Worm (Caenorhabditis elegans) whole organism, L2 larva: ENCODE measurements around the gene srt-42.

Experiments used
- C34F6.9 ChIP-seq: fragments of 150-350 bp; optimal IDR thresholded peaks from 2 replicates; lab custom pipeline; 2014; ENCODE audit warnings: missing biosample characterization, missing genetic modification characterization
- ZK546.5 ChIP-seq: sonication (generic microtip); optimal IDR thresholded peaks from 2 replicates; lab custom pipeline; 2017; ENCODE audit warnings: missing biosample characterization, missing genetic modification characterization
- alr-1 ChIP-seq: fragments of 150-350 bp; optimal IDR thresholded peaks from 2 replicates; lab custom pipeline; 2014; ENCODE audit warnings: missing biosample characterization, missing genetic modification characterization
- ama-1 ChIP-seq: fragments of 150-350 bp; optimal IDR thresholded peaks from 2 replicates; lab custom pipeline; 2018; ENCODE audit warnings: inconsistent platforms
- blmp-1 ChIP-seq: sonication (generic microtip); optimal IDR thresholded peaks from 2 replicates; lab custom pipeline; 2017; ENCODE audit warnings: missing genetic modification characterization, mild to moderate bottlenecking, missing compliant biosample characterization, antibody characterized with exemption, moderate library complexity; ENCODE audit not compliant: insufficient read depth
- egl-27 ChIP-seq: sonication (generic microtip); optimal IDR thresholded peaks from 3 replicates; lab custom pipeline; 2017; ENCODE audit warnings: missing biosample characterization, missing genetic modification reagents, missing genetic modification characterization
- gmeb-1 ChIP-seq: fragments of 150-350 bp; optimal IDR thresholded peaks from 2 replicates; lab custom pipeline; 2014; ENCODE audit warnings: missing biosample characterization, missing genetic modification characterization
- lin-39 ChIP-seq: fragments of 150-350 bp; optimal IDR thresholded peaks from 2 replicates; lab custom pipeline; 2014; ENCODE audit warnings: missing biosample characterization, missing genetic modification reagents, missing genetic modification characterization
- lsy-2 ChIP-seq, 2 experiments: fragments of 150-350 bp in 1 of 2; sonication (generic microtip) in 1 of 2; optimal IDR thresholded peaks; 2 replicates each; lab custom pipeline; 2014 to 2017; ENCODE audit warnings: missing biosample characterization in 2 of 2, missing genetic modification characterization in 2 of 2
- nhr-12 ChIP-seq: fragments of 150-350 bp; optimal IDR thresholded peaks from 2 replicates; lab custom pipeline; 2014; ENCODE audit warnings: missing biosample characterization, missing genetic modification characterization
- nhr-77 ChIP-seq: fragments of 150-350 bp; optimal IDR thresholded peaks from 2 replicates; lab custom pipeline; 2014; ENCODE audit warnings: missing biosample characterization, missing genetic modification characterization
- peb-1 ChIP-seq: fragments of 150-350 bp; optimal IDR thresholded peaks from 2 replicates; lab custom pipeline; 2014; ENCODE audit warnings: missing biosample characterization, missing genetic modification characterization
- snpc-4 ChIP-seq: fragments of 150-350 bp; optimal IDR thresholded peaks from 2 replicates; lab custom pipeline; 2014; ENCODE audit warnings: missing biosample characterization, missing genetic modification characterization
- unc-62 ChIP-seq: fragments of 150-350 bp; optimal IDR thresholded peaks from 2 replicates; lab custom pipeline; 2014; ENCODE audit warnings: missing biosample characterization, missing genetic modification reagents, missing genetic modification characterization

DNA sequence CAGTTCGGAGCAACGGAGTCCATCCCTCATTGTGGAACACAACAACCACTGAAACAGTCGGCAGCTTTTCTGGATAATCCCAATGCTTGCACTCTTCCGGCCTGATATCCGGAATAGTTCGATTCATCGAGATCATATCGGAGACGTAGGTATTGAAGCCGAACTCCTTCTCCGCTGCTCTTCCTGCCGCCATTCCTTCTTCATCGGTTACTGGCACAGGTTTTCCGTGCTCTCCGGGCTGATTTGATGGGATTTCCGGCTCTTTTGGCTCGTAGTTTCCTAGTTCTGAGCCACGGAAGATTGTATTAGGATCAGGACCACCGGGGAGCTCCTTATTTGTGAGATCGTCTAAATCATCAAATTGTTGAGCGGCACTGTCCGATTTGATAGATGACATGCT, 12.8 kb downstream of the srt-42 start:
- TF ChIP-seq ama-1 (no peak), alr-1 (no peak), peb-1 (tag; lab: Kevin White, UChicago) (no peak), gmeb-1 (tag; lab: Kevin White, UChicago) (no peak), nhr-12 (no peak), egl-27 (tag; lab: Kevin White, UChicago) (no peak), nhr-77 (tag; lab: Kevin White, UChicago) (no peak), blmp-1 (tag; lab: Kevin White, UChicago) (no peak), lin-39 (tag; lab: Kevin White, UChicago) (no peak), lsy-2 (tag; optimal IDR thresholded peaks at IDR 0.05; lab: Kevin White, UChicago) (no peak), C34F6.9 (tag; lab: Kevin White, UChicago) (no peak), unc-62 (no peak), ZK546.5 (tag; lab: Kevin White, UChicago) (no peak), snpc-4 (tag; lab: Kevin White, UChicago) (no peak)
